Worm (Caenorhabditis elegans) whole organism, midembryonic: ENCODE measurements around the gene trxr-1.

ENCODE experiments used
- T22C8.4 ChIP-seq: fragments of 200-800 bp; sonication (Bioruptor generic); IDR thresholded peaks from 2 replicates; pipeline ENCODE4 v1.3.6; 2022; ENCODE audit warnings: missing genetic modification characterization, missing compliant biosample characterization
- cog-1 ChIP-seq: sonication (generic microtip); optimal IDR thresholded peaks from 2 replicates; lab custom pipeline; 2016; ENCODE audit warnings: missing genetic modification characterization, missing compliant biosample characterization
- flt-1 ChIP-seq: fragments of 200-800 bp; sonication (Bioruptor generic); IDR thresholded peaks from 2 replicates; pipeline ENCODE4 v1.3.6; 2022; ENCODE audit warnings: missing genetic modification characterization, missing compliant biosample characterization
- klf-2 ChIP-seq: fragments of 200-800 bp; sonication (Bioruptor generic); conservative IDR thresholded peaks from 2 replicates; pipeline ENCODE4 v1.3.6; 2022; ENCODE audit warnings: missing genetic modification reagents, missing genetic modification characterization, missing compliant biosample characterization
- med-1 ChIP-seq: sonication (generic microtip); optimal IDR thresholded peaks from 2 replicates; lab custom pipeline; 2017; ENCODE audit warnings: missing genetic modification characterization, mild to moderate bottlenecking, missing compliant biosample characterization, antibody characterized with exemption, missing genetic modification reagents; ENCODE audit not compliant: insufficient read depth
- ref-1 ChIP-seq: fragments of 200-800 bp; sonication (Bioruptor generic); conservative IDR thresholded peaks from 2 replicates; pipeline ENCODE4 v1.3.6; 2022; ENCODE audit warnings: missing genetic modification reagents, missing genetic modification characterization, missing compliant biosample characterization
- tab-1 ChIP-seq: fragments of 200-800 bp; sonication (Bioruptor generic); IDR thresholded peaks from 2 replicates; pipeline ENCODE4 v1.3.6; 2022; ENCODE audit warnings: missing genetic modification characterization, missing compliant biosample characterization
- ztf-23 ChIP-seq: fragments of 200-800 bp; sonication (Bioruptor generic); IDR thresholded peaks from 2 replicates; pipeline ENCODE4 v1.3.6; 2022; ENCODE audit warnings: missing genetic modification reagents, missing genetic modification characterization, missing compliant biosample characterization
- ztf-29 ChIP-seq: fragments of 200-800 bp; sonication (Bioruptor generic); IDR thresholded peaks from 2 replicates; pipeline ENCODE4 v1.3.6; 2022; ENCODE audit warnings: missing genetic modification reagents, missing genetic modification characterization, missing compliant biosample characterization

trxr-1 gene

ce11 chrIV:7011728-7012127 lies at the start of gene trxr-1:
trxr-1 (plus strand) TSS chrIV:7011954.
- TF ChIP-seq ztf-23 (GFP tag; lab: Robert Waterston, UW) (no peak), klf-2 (GFP tag; lab: Robert Waterston, UW) (no peak), ref-1 (GFP tag; lab: Robert Waterston, UW) (no peak), tab-1 (GFP tag; lab: Robert Waterston, UW) (no peak), T22C8.4 (no peak), med-1 (GFP tag; lab: Kevin White, UChicago) (no peak), ztf-29 (GFP tag; lab: Robert Waterston, UW) (no peak), cog-1 (tag; lab: Kevin White, UChicago) (no peak), flt-1 (GFP tag; lab: Robert Waterston, UW) (no peak)

- no peak for TF ChIP-seq tab-1 (GFP tag; lab: Robert Waterston, UW)
- no peak for TF ChIP-seq klf-2 (GFP tag; lab: Robert Waterston, UW)
- TF ChIP-seq T22C8.4, result no peak
- TF ChIP-seq flt-1 (GFP tag; lab: Robert Waterston, UW), result no peak
- no peak for TF ChIP-seq med-1 (GFP tag; lab: Kevin White, UChicago)
- TF ChIP-seq ztf-23 (GFP tag; lab: Robert Waterston, UW), result no peak
- no peak for TF ChIP-seq cog-1 (tag; lab: Kevin White, UChicago)
- TF ChIP-seq ztf-29 (GFP tag; lab: Robert Waterston, UW), result no peak
- no peak for TF ChIP-seq ref-1 (GFP tag; lab: Robert Waterston, UW)
Observed at ce11 chrIV:6964508-6964907, 47.2 kb upstream of the trxr-1 start, which contains the start of gene B0478.3. B0478.3 (minus strand) TSS chrIV:6964608.

ce11 chrIV:6965192-6965591 lies 46.6 kb upstream of the trxr-1 start, which contains the start of gene ZK381.2:
ZK381.2 (plus strand) TSS chrIV:6965492.
- TF ChIP-seq ztf-23 (GFP tag; lab: Robert Waterston, UW), result no peak
- no peak for TF ChIP-seq T22C8.4
- no peak for TF ChIP-seq med-1 (GFP tag; lab: Kevin White, UChicago)
- TF ChIP-seq cog-1 (tag; lab: Kevin White, UChicago), result no peak
- no peak for TF ChIP-seq ref-1 (GFP tag; lab: Robert Waterston, UW)
- TF ChIP-seq ztf-29 (GFP tag; lab: Robert Waterston, UW), result no peak
- TF ChIP-seq tab-1 (GFP tag; lab: Robert Waterston, UW), result no peak
- TF ChIP-seq flt-1 (GFP tag; lab: Robert Waterston, UW), result no peak
- TF ChIP-seq klf-2 (GFP tag; lab: Robert Waterston, UW), result no peak

ce11 chrIV:6970271-6970670 lies 41.5 kb upstream of the trxr-1 start, which contains the start of gene ZK381.8:
ZK381.8 (minus strand) TSS chrIV:6970371.
- TF ChIP-seq tab-1 (GFP tag; lab: Robert Waterston, UW) (no peak), ref-1 (GFP tag; lab: Robert Waterston, UW) (no peak), ztf-23 (GFP tag; lab: Robert Waterston, UW) (no peak), ztf-29 (GFP tag; lab: Robert Waterston, UW) (no peak), cog-1 (tag; lab: Kevin White, UChicago) (no peak), klf-2 (GFP tag; lab: Robert Waterston, UW) (no peak), T22C8.4 (no peak), med-1 (GFP tag; lab: Kevin White, UChicago) (no peak), flt-1 (GFP tag; lab: Robert Waterston, UW) (no peak)

ce11 chrIV:6971213-6971612 lies 40.5 kb upstream of the trxr-1 start, which contains the start of gene ZK381.62:
ZK381.62 (minus strand) TSS chrIV:6971313.
- TF ChIP-seq flt-1 (GFP tag; lab: Robert Waterston, UW) (no peak), tab-1 (GFP tag; lab: Robert Waterston, UW) (no peak), ztf-29 (GFP tag; lab: Robert Waterston, UW) (no peak), cog-1 (tag; lab: Kevin White, UChicago) (no peak), klf-2 (GFP tag; lab: Robert Waterston, UW) (no peak), T22C8.4 (no peak), ref-1 (GFP tag; lab: Robert Waterston, UW) (no peak), ztf-23 (GFP tag; lab: Robert Waterston, UW) (no peak), med-1 (GFP tag; lab: Kevin White, UChicago) (no peak)

- TF ChIP-seq cog-1 (tag; lab: Kevin White, UChicago) (no peak), ztf-23 (GFP tag; lab: Robert Waterston, UW) (no peak), ztf-29 (GFP tag; lab: Robert Waterston, UW) (no peak), med-1 (GFP tag; lab: Kevin White, UChicago) (no peak), klf-2 (GFP tag; lab: Robert Waterston, UW) (no peak), ref-1 (GFP tag; lab: Robert Waterston, UW) (no peak), tab-1 (GFP tag; lab: Robert Waterston, UW) (no peak), flt-1 (GFP tag; lab: Robert Waterston, UW) (no peak), T22C8.4 (no peak)
Observed at ce11 chrIV:6972427-6972826, 39.3 kb upstream of the trxr-1 start, which contains the start of gene nhr-249. nhr-249 (minus strand) TSS chrIV:6972527.

ce11 chrIV:6974162-6974938 lies 37.4 kb upstream of the trxr-1 start:
- TF ChIP-seq cog-1 (tag; lab: Kevin White, UChicago), result no peak
- no peak for TF ChIP-seq ztf-23 (GFP tag; lab: Robert Waterston, UW)
- no peak for TF ChIP-seq ztf-29 (GFP tag; lab: Robert Waterston, UW)
- TF ChIP-seq flt-1 (GFP tag; lab: Robert Waterston, UW), result no peak
- no peak for TF ChIP-seq klf-2 (GFP tag; lab: Robert Waterston, UW)
- TF ChIP-seq T22C8.4, result no peak
- no peak for TF ChIP-seq med-1 (GFP tag; lab: Kevin White, UChicago)
- TF ChIP-seq ref-1 (GFP tag; lab: Robert Waterston, UW), result no peak
- no peak for TF ChIP-seq tab-1 (GFP tag; lab: Robert Waterston, UW)

- TF ChIP-seq ref-1 (GFP tag; lab: Robert Waterston, UW) (no peak), ztf-23 (GFP tag; lab: Robert Waterston, UW) (no peak), T22C8.4 (no peak), tab-1 (GFP tag; lab: Robert Waterston, UW) (no peak), cog-1 (tag; lab: Kevin White, UChicago) (no peak), med-1 (GFP tag; lab: Kevin White, UChicago) (no peak), ztf-29 (GFP tag; lab: Robert Waterston, UW) (no peak), flt-1 (GFP tag; lab: Robert Waterston, UW) (no peak), klf-2 (GFP tag; lab: Robert Waterston, UW) (no peak)
Observed at ce11 chrIV:6977089-6977558, 34.6 kb upstream of the trxr-1 start, which contains the start of the genes pgl-1 and him-3. pgl-1 (minus strand) TSS chrIV:6977318. him-3 (plus strand) TSS chrIV:6977508.
